Worm (Caenorhabditis elegans) whole organism, young adult: Measurements from ENCODE around the gene ZK228.10.

Source experiments
- F57A8.1 ChIP-seq: fragments of 200-800 bp; sonication (Bioruptor generic); optimal IDR thresholded peaks from 2 replicates; lab custom pipeline; 2018; ENCODE audit warnings: mild to moderate bottlenecking, missing genetic modification characterization, moderate library complexity, missing compliant biosample characterization
- K12H6.12 ChIP-seq: fragments of 200-800 bp; sonication (Bioruptor generic); optimal IDR thresholded peaks from 2 replicates; lab custom pipeline; 2018; ENCODE audit warnings: mild to moderate bottlenecking, missing genetic modification characterization, missing compliant biosample characterization
- T26A5.8 ChIP-seq: sonication (generic microtip); optimal IDR thresholded peaks from 2 replicates; lab custom pipeline; 2016; ENCODE audit warnings: missing genetic modification characterization, missing compliant biosample characterization
- Y53G8AR.9 ChIP-seq: fragments of 200-800 bp; sonication (Bioruptor generic); conservative IDR thresholded peaks from 2 replicates; pipeline ENCODE4 v1.3.6; 2022; ENCODE audit warnings: missing genetic modification reagents, missing genetic modification characterization, missing compliant biosample characterization
- Y79H2A.3 ChIP-seq: fragments of 200-800 bp; sonication (Bioruptor generic); conservative IDR thresholded peaks from 2 replicates; pipeline ENCODE4 v1.3.6; 2022; ENCODE audit warnings: missing genetic modification reagents, missing genetic modification characterization, missing compliant biosample characterization
- aptf-3 ChIP-seq: fragments of 200-800 bp; sonication (Bioruptor generic); IDR thresholded peaks from 2 replicates; pipeline ENCODE4 v1.3.6; 2022; ENCODE audit warnings: missing genetic modification characterization, missing compliant biosample characterization
- attf-5 ChIP-seq: fragments of 200-800 bp; sonication (Bioruptor generic); optimal IDR thresholded peaks from 2 replicates; lab custom pipeline; 2018; ENCODE audit warnings: mild to moderate bottlenecking, missing genetic modification characterization, missing compliant biosample characterization
- ccch-3 ChIP-seq: fragments of 200-800 bp; sonication (Bioruptor generic); optimal IDR thresholded peaks from 2 replicates; lab custom pipeline; 2018; ENCODE audit warnings: mild to moderate bottlenecking, missing genetic modification characterization, missing compliant biosample characterization
- cebp-2 ChIP-seq: fragments of 200-800 bp; sonication (Bioruptor generic); IDR thresholded peaks from 2 replicates; pipeline ENCODE4 v1.3.6; 2022; ENCODE audit warnings: missing genetic modification characterization, missing compliant biosample characterization
- ceh-100 ChIP-seq: fragments of 200-800 bp; sonication (Bioruptor generic); IDR thresholded peaks from 2 replicates; pipeline ENCODE4 v1.3.6; 2022; ENCODE audit warnings: missing genetic modification reagents, missing genetic modification characterization, missing compliant biosample characterization
- ceh-91 ChIP-seq: fragments of 200-800 bp; sonication (Bioruptor generic); IDR thresholded peaks from 2 replicates; pipeline ENCODE4 v1.3.6; 2022; ENCODE audit warnings: missing genetic modification reagents, missing genetic modification characterization, missing compliant biosample characterization
- chd-7 ChIP-seq: sonication (generic microtip); optimal IDR thresholded peaks from 2 replicates; lab custom pipeline; 2016; ENCODE audit warnings: mild to moderate bottlenecking, missing genetic modification characterization, moderate library complexity, missing compliant biosample characterization
- dpff-1 ChIP-seq: sonication (generic microtip); optimal IDR thresholded peaks from 2 replicates; lab custom pipeline; 2017; ENCODE audit warnings: mild to moderate bottlenecking, missing genetic modification characterization, missing compliant biosample characterization
- efl-1 ChIP-seq: fragments of 150-350 bp; optimal IDR thresholded peaks from 2 replicates; lab custom pipeline; 2014; ENCODE audit warnings: missing biosample characterization, missing genetic modification reagents, missing genetic modification characterization
- egl-44 ChIP-seq: fragments of 200-800 bp; sonication (Bioruptor generic); IDR thresholded peaks from 2 replicates; pipeline ENCODE4 v1.3.6; 2022; ENCODE audit warnings: missing genetic modification reagents, missing genetic modification characterization, missing compliant biosample characterization
- egrh-3 ChIP-seq: fragments of 200-800 bp; sonication (Bioruptor generic); IDR thresholded peaks from 2 replicates; pipeline ENCODE4 v1.3.6; 2022; ENCODE audit warnings: missing genetic modification reagents, missing genetic modification characterization, missing compliant biosample characterization
- ets-4 ChIP-seq: fragments of 200-800 bp; sonication (Bioruptor generic); optimal IDR thresholded peaks from 2 replicates; lab custom pipeline; 2018; ENCODE audit warnings: mild to moderate bottlenecking, missing genetic modification characterization, missing compliant biosample characterization
- gei-17 ChIP-seq: fragments of 200-800 bp; sonication (Bioruptor generic); optimal IDR thresholded peaks from 2 replicates; lab custom pipeline; 2018; ENCODE audit warnings: mild to moderate bottlenecking, missing genetic modification characterization, missing compliant biosample characterization
- him-1 ChIP-seq: sonication (generic microtip); optimal IDR thresholded peaks from 2 replicates; lab custom pipeline; 2016; ENCODE audit warnings: missing genotype, missing genetic modification reagents, missing genetic modification characterization, missing compliant biosample characterization
- hmg-20 ChIP-seq: fragments of 200-800 bp; sonication (Bioruptor generic); IDR thresholded peaks from 2 replicates; pipeline ENCODE4 v1.3.6; 2022; ENCODE audit warnings: missing genetic modification reagents, missing genetic modification characterization, missing compliant biosample characterization
- hsf-1 ChIP-seq: fragments of 200-800 bp; sonication (Bioruptor generic); IDR thresholded peaks from 2 replicates; pipeline ENCODE4 v1.3.6; 2022; ENCODE audit warnings: missing genetic modification reagents, missing genetic modification characterization, missing compliant biosample characterization
- lag-1 ChIP-seq: fragments of 200-800 bp; sonication (Bioruptor generic); IDR thresholded peaks from 2 replicates; pipeline ENCODE4 v1.3.6; 2022; ENCODE audit warnings: missing genetic modification reagents, missing genetic modification characterization, missing compliant biosample characterization
- let-607 ChIP-seq, 2 experiments: fragments of 200-800 bp in 1 of 2; sonication (Bioruptor generic) in 1 of 2; sonication (generic microtip) in 1 of 2; optimal IDR thresholded peaks; 2 replicates each; lab custom pipeline; 2016 to 2018; ENCODE audit warnings: mild to moderate bottlenecking in 2 of 2, missing compliant biosample characterization in 2 of 2, missing genetic modification characterization in 2 of 2, moderate library complexity in 2 of 2, missing genotype in 1 of 2
- lin-54 ChIP-seq: fragments of 200-800 bp; sonication (Bioruptor generic); optimal IDR thresholded peaks from 2 replicates; lab custom pipeline; 2018; ENCODE audit warnings: mild to moderate bottlenecking, missing genetic modification characterization, missing compliant biosample characterization
- lsy-27 ChIP-seq: sonication (generic microtip); optimal IDR thresholded peaks from 2 replicates; lab custom pipeline; 2017; ENCODE audit warnings: missing genetic modification characterization, mild to moderate bottlenecking, missing compliant biosample characterization, antibody characterized with exemption, missing genotype, borderline replicate concordance; ENCODE audit not compliant: insufficient read depth
- madf-10 ChIP-seq: sonication (generic microtip); optimal IDR thresholded peaks from 2 replicates; lab custom pipeline; 2016; ENCODE audit warnings: mild to moderate bottlenecking, missing genetic modification characterization, missing compliant biosample characterization
- mel-28 ChIP-seq: sonication (generic microtip); optimal IDR thresholded peaks from 2 replicates; lab custom pipeline; 2016; ENCODE audit warnings: borderline replicate concordance, mild to moderate bottlenecking, missing genetic modification characterization, missing compliant biosample characterization
- mes-4 ChIP-seq: sonication (generic microtip); optimal IDR thresholded peaks from 2 replicates; lab custom pipeline; 2016; ENCODE audit warnings: missing genotype, missing genetic modification characterization, missing compliant biosample characterization
- mxl-1 ChIP-seq: sonication (generic microtip); optimal IDR thresholded peaks from 2 replicates; lab custom pipeline; 2016; ENCODE audit warnings: missing genetic modification characterization, missing compliant biosample characterization
- nfya-2 ChIP-seq: fragments of 200-800 bp; sonication (Bioruptor generic); IDR thresholded peaks from 2 replicates; pipeline ENCODE4 v1.3.6; 2022; ENCODE audit warnings: missing genetic modification reagents, missing genetic modification characterization, missing compliant biosample characterization
- nfyb-1 ChIP-seq: fragments of 200-800 bp; sonication (Bioruptor generic); IDR thresholded peaks from 2 replicates; pipeline ENCODE4 v1.3.6; 2022; ENCODE audit warnings: missing genetic modification reagents, missing genetic modification characterization, missing compliant biosample characterization
- nhr-80 ChIP-seq: sonication (generic microtip); optimal IDR thresholded peaks from 2 replicates; lab custom pipeline; 2016; ENCODE audit warnings: missing genetic modification characterization, missing compliant biosample characterization
- pbrm-1 ChIP-seq: fragments of 200-800 bp; sonication (Bioruptor generic); IDR thresholded peaks from 2 replicates; pipeline ENCODE4 v1.3.6; 2022; ENCODE audit warnings: missing genetic modification reagents, missing genetic modification characterization, missing compliant biosample characterization
- repo-1 ChIP-seq: sonication (generic microtip); optimal IDR thresholded peaks from 2 replicates; lab custom pipeline; 2017; ENCODE audit warnings: mild to moderate bottlenecking, missing genetic modification characterization, missing compliant biosample characterization
- snpc-4 ChIP-seq, 5 experiments: fragments of 150-350 bp in 1 of 5; sonication (generic microtip) in 4 of 5; optimal IDR thresholded peaks; 2 replicates each; lab custom pipeline; 2014 to 2018; ENCODE audit warnings: missing genetic modification characterization in 5 of 5, missing biosample characterization in 3 of 5, antibody characterized with exemption in 2 of 5, mild to moderate bottlenecking in 2 of 5, missing compliant biosample characterization in 2 of 5, missing genotype in 2 of 5, moderate library complexity in 2 of 5, missing genetic modification reagents in 1 of 5
- sptf-2 ChIP-seq: fragments of 200-800 bp; sonication (Bioruptor generic); optimal IDR thresholded peaks from 2 replicates; lab custom pipeline; 2018; ENCODE audit warnings: mild to moderate bottlenecking, missing genetic modification characterization, missing compliant biosample characterization
- unc-62 ChIP-seq: fragments of 150-350 bp; optimal IDR thresholded peaks from 2 replicates; lab custom pipeline; 2014; ENCODE audit warnings: missing biosample characterization, missing genetic modification reagents, missing genetic modification characterization
- zfh-2 ChIP-seq: fragments of 200-800 bp; sonication (Bioruptor generic); conservative IDR thresholded peaks from 2 replicates; pipeline ENCODE4 v1.3.6; 2022; ENCODE audit warnings: missing genetic modification reagents, missing genetic modification characterization, missing compliant biosample characterization
- ztf-22 ChIP-seq: fragments of 200-800 bp; sonication (Bioruptor generic); optimal IDR thresholded peaks from 2 replicates; lab custom pipeline; 2018; ENCODE audit warnings: mild to moderate bottlenecking, missing genetic modification characterization, moderate library complexity, missing compliant biosample characterization
- ztf-26 ChIP-seq: sonication (generic microtip); optimal IDR thresholded peaks from 2 replicates; lab custom pipeline; 2017; ENCODE audit warnings: missing genetic modification characterization, missing compliant biosample characterization

Gene ZK228.10

DNA sequence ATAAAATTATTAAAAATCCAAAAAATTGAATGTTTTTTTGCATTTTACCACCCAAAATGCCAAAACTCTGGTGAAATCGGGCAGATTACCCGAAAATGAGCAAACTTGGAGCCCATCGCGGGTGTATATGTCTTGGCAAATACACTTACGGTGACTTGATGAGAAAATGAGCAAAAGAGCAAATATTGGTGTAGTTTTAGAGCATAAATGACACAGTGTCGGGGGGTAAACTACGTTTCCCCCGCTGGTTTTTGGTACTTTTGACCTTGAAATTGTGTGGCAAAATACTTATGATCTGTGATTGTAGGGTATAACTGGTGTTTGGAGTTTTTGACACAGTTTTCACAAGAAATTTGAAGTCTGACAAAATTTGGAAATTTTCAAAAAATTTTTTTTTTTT, 43.8 kb upstream of the ZK228.10 start, which contains the start of gene ZK262.2:
TSS of gene ZK262.2 (minus strand) at position 101 of the 400 bp plus-strand sequence.
- TF ChIP-seq sptf-2 = no peak
- TF ChIP-seq nhr-80 (tag; lab: Kevin White, UChicago) = no peak
- no peak for TF ChIP-seq ztf-26 (tag; lab: Kevin White, UChicago)
- TF ChIP-seq efl-1 = no peak
- no peak for TF ChIP-seq lag-1 (GFP tag; lab: Robert Waterston, UW)

DNA sequence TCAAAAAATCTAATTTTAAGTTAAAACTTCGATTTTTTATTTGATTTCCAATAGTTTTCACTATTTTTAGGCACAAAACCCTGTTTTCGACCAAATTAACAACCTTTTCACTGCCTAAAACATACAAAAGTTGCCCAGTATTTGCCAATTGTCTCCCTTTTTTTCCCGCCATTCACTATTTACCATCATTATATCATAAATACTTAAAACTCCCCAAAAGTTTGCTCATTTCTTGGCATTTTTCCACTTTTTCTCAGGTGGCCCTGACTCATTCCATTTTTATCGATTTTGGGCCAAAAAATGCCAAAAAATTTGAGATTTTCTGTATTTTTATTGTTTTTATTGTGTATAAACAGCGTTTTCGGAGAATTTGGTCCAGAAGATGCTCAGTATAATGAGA, 42.6 kb upstream of the ZK228.10 start, which contains the start of gene txt-8:
TSS of gene txt-8 (plus strand) at position 301 of the 400 bp plus-strand sequence.
- no peak for TF ChIP-seq gei-17 (GFP tag; lab: Kevin White, UChicago)
- no peak for TF ChIP-seq egl-44 (GFP tag; lab: Robert Waterston, UW)
- TF ChIP-seq Y53G8AR.9 = no peak
- TF ChIP-seq cebp-2 (GFP tag; lab: Robert Waterston, UW) = no peak
- TF ChIP-seq aptf-3 (GFP tag; lab: Robert Waterston, UW) = no peak
- TF ChIP-seq ceh-100 (GFP tag; lab: Robert Waterston, UW) = no peak
- no peak for TF ChIP-seq lin-54 (GFP tag; lab: Kevin White, UChicago)
- no peak for TF ChIP-seq snpc-4 (GFP tag; optimal IDR thresholded peaks at IDR 0.05; lab: Kevin White, UChicago)
- TF ChIP-seq snpc-4 (tag; optimal IDR thresholded peaks at IDR 0.05; lab: Kevin White, UChicago) = no peak

DNA sequence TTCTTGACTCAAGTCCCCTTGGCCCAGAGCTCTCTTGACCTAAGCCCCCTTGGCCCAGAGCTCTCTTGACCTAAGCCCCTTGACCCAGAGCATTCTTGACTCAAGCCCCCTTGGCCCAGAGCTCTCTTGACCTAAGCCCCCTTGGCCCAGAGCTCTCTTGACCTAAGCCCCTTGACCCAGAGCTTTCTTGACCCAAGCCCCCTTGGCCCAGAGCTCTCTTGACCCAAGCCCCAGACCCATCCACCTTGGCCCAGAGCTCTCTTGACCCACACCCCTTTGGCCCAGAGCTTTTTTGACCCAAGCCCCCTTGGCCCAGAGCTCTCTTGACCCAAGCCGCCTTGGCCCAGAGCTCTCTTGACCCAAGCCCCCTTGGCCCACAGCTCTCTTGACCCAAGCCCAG, 40.8 kb upstream of the ZK228.10 start:
- TF ChIP-seq egrh-3 (GFP tag; lab: Robert Waterston, UW) = peak; percentile 76; the same call in 1 of the 2 replicates
- TF ChIP-seq zfh-2 (GFP tag; lab: Robert Waterston, UW) = peak; percentile 47; the same call in 1 of the 2 replicates
- 0 out of 2 replicates have a peak, but pooled peaks have one; percentile 7 for TF ChIP-seq hsf-1
- TF ChIP-seq, all 124 proteins: peak for 3; not testable (repeated sequence) for 121

DNA sequence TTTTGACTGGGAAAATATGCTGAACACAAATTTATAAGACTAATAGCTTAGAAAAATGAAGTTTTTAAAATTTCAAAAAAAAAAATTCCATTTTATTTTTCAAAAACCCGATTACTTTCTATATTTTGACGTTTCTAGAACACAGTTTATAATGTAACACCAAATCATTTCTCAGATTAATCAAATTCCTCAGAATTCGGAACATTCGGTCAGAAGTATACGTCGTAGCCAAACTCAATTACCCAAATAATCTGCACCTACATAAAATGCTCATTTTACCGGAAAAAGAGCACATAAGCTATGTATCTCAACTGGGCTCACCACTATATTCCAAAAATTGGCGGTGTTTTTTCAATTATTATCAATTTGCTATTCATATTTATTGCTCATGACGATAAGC, 35.9 kb upstream of the ZK228.10 start, which contains the start of gene srj-26:
TSS of gene srj-26 (plus strand) at position 301 of the 400 bp plus-strand sequence.
- TF ChIP-seq mes-4 (tag; lab: Kevin White, UChicago) (no peak), mxl-1 (no peak), ztf-22 (GFP tag; lab: Kevin White, UChicago) (no peak), ets-4 (GFP tag; lab: Kevin White, UChicago) (no peak), Y53G8AR.9 (no peak), lsy-27 (no peak), unc-62 (no peak), T26A5.8 (tag; lab: Kevin White, UChicago) (no peak)

DNA sequence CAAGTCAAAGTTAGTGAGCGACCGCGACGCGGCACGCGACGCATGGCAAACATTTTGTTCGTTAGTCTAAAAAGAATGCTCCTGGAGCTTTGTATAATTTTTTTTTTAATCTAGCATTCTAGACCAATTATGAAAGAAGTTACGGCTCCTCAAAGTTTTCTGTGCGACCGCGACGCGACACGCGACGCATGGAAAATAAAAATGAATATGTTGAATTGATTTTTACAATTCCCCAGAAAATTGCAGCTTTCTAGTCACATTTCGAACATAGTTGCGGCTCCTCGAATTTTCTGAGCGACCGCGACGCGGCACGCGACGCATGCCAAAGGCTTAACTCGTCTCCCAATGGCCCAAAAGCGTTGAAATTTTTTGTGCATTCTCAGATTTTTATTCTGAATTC, 32.2 kb upstream of the ZK228.10 start, which contains the start of gene ZK262.4:
TSS of gene ZK262.4 (minus strand) at position 101 of the 400 bp plus-strand sequence.
- TF ChIP-seq mes-4 (tag; lab: Kevin White, UChicago) (no peak), ccch-3 (no peak), mel-28 (tag; lab: Kevin White, UChicago) (no peak), chd-7 (tag; lab: Kevin White, UChicago) (no peak), repo-1 (tag; lab: Kevin White, UChicago) (no peak), attf-5 (GFP tag; lab: Kevin White, UChicago) (no peak), F57A8.1 (GFP tag; lab: Kevin White, UChicago) (no peak), hmg-20 (GFP tag; lab: Robert Waterston, UW) (no peak), let-607 (tag; optimal IDR thresholded peaks at IDR 0.05; lab: Kevin White, UChicago) (no peak), pbrm-1 (no peak), dpff-1 (tag; lab: Kevin White, UChicago) (no peak), him-1 (tag; lab: Kevin White, UChicago) (no peak), ceh-91 (GFP tag; lab: Robert Waterston, UW) (no peak), madf-10 (tag; lab: Kevin White, UChicago) (no peak), nfya-2 (GFP tag; lab: Robert Waterston, UW) (no peak), nfyb-1 (GFP tag; lab: Robert Waterston, UW) (no peak), Y79H2A.3 (GFP tag; lab: Robert Waterston, UW) (no peak), ztf-26 (tag; lab: Kevin White, UChicago) (no peak), K12H6.12 (tag; lab: Kevin White, UChicago) (no peak)
